Fruit fly (Drosophila melanogaster) whole organism, wandering third instar larva: ENCODE data around the gene AlaRS.
A peak's percentile ranks its signal among the peaks of the same experiment; 100 is the strongest.

Experiments used
- Dfd ChIP-seq: fragments of >200 bp; optimal IDR thresholded peaks from 2 replicates; lab custom pipeline; 2017; ENCODE audit warnings: missing biosample characterization, missing genetic modification characterization
- Hnf4 ChIP-seq: fragments of 200-800 bp; sonication (Bioruptor generic); optimal IDR thresholded peaks from 2 replicates; lab custom pipeline; 2016; ENCODE audit warnings: missing biosample characterization, mild to moderate bottlenecking, missing genetic modification characterization
- Myc ChIP-seq: fragments of >200 bp; optimal IDR thresholded peaks from 2 replicates; lab custom pipeline; 2017
- OdsH ChIP-seq: fragments of 200-800 bp; sonication (Bioruptor generic); optimal IDR thresholded peaks from 2 replicates; lab custom pipeline; 2016; ENCODE audit warnings: missing biosample characterization, mild to moderate bottlenecking, missing genetic modification characterization
- dmrt93B ChIP-seq: fragments of 200-800 bp; sonication (Bioruptor generic); optimal IDR thresholded peaks from 2 replicates; lab custom pipeline; 2018; ENCODE audit warnings: missing biosample characterization, mild to moderate bottlenecking, missing genetic modification characterization
- h ChIP-seq: fragments of 200-800 bp; sonication (Bioruptor generic); optimal IDR thresholded peaks from 3 replicates; lab custom pipeline; 2016; ENCODE audit warnings: missing biosample characterization, mild to moderate bottlenecking, missing genetic modification characterization
- rgr ChIP-seq: fragments of 200-800 bp; sonication (Bioruptor generic); optimal IDR thresholded peaks from 3 replicates; lab custom pipeline; 2016; ENCODE audit warnings: missing biosample characterization, mild to moderate bottlenecking, missing genetic modification characterization
- sage ChIP-seq: fragments of 200-800 bp; sonication (Bioruptor generic); optimal IDR thresholded peaks from 2 replicates; lab custom pipeline; 2016; ENCODE audit warnings: missing biosample characterization, mild to moderate bottlenecking, missing genetic modification characterization
- usp ChIP-seq: fragments of >200 bp; optimal IDR thresholded peaks from 2 replicates; lab custom pipeline; 2017; ENCODE audit warnings: missing biosample characterization, missing genetic modification characterization

dm6 chr2L:8370364-8371326 lies 10.9 kb downstream of the AlaRS start, which contains the start of gene CG17292:
- TF ChIP-seq Dfd (GFP tag; lab: Kevin White, UChicago), result no peak
- TF ChIP-seq usp (GFP tag; lab: Kevin White, UChicago), result no peak
- no peak for TF ChIP-seq dmrt93B (GFP tag; lab: Kevin White, UChicago)
- TF ChIP-seq rgr (GFP tag; lab: Kevin White, UChicago), result peak; percentile 49
- TF ChIP-seq Myc (lab: Kevin White, UChicago), result no peak
- peak; percentile 55 for TF ChIP-seq Hnf4
- TF ChIP-seq sage (GFP tag; lab: Kevin White, UChicago), result no peak
- TF ChIP-seq OdsH (GFP tag; lab: Kevin White, UChicago), result peak; percentile 68
- peak; percentile 41 for TF ChIP-seq h (GFP tag; lab: Kevin White, UChicago)
